Worm (Caenorhabditis elegans) whole organism, young adult: ENCODE results near the gene T25B9.8.

ENCODE experiments used
- B0019.2 ChIP-seq: fragments of 200-800 bp; sonication (Bioruptor generic); conservative IDR thresholded peaks from 2 replicates; pipeline ENCODE4 v1.3.6; 2022; ENCODE audit warnings: missing genetic modification reagents, missing genetic modification characterization, missing compliant biosample characterization
- B0261.1 ChIP-seq: sonication (generic microtip); optimal IDR thresholded peaks from 2 replicates; lab custom pipeline; 2016; ENCODE audit warnings: mild to moderate bottlenecking, missing genetic modification characterization, moderate library complexity, missing compliant biosample characterization
- F10E7.11 ChIP-seq: sonication (generic microtip); optimal IDR thresholded peaks from 2 replicates; lab custom pipeline; 2017; ENCODE audit warnings: mild to moderate bottlenecking, missing genetic modification characterization, moderate library complexity, missing compliant biosample characterization
- F22D6.2 ChIP-seq: sonication (generic microtip); optimal IDR thresholded peaks from 2 replicates; lab custom pipeline; 2016; ENCODE audit warnings: mild to moderate bottlenecking, missing genetic modification characterization, missing compliant biosample characterization
- F23B12.7 ChIP-seq: sonication (generic microtip); optimal IDR thresholded peaks from 2 replicates; lab custom pipeline; 2017; ENCODE audit warnings: missing genetic modification characterization, mild to moderate bottlenecking, missing compliant biosample characterization, antibody characterized with exemption, moderate library complexity; ENCODE audit not compliant: insufficient read depth
- F33H1.4 ChIP-seq: fragments of 200-800 bp; sonication (Bioruptor generic); IDR thresholded peaks from 2 replicates; pipeline ENCODE4 v1.3.6; 2022; ENCODE audit warnings: missing genetic modification reagents, missing genetic modification characterization, missing compliant biosample characterization
- F37B4.10 ChIP-seq: fragments of 200-800 bp; sonication (Bioruptor generic); IDR thresholded peaks from 2 replicates; pipeline ENCODE4 v1.3.6; 2022; ENCODE audit warnings: missing genetic modification characterization, missing compliant biosample characterization
- T07F8.4 ChIP-seq: sonication (generic microtip); optimal IDR thresholded peaks from 2 replicates; lab custom pipeline; 2016; ENCODE audit warnings: mild to moderate bottlenecking, missing genetic modification characterization, moderate library complexity, missing compliant biosample characterization
- Y53F4B.3 ChIP-seq: fragments of 200-800 bp; sonication (Bioruptor generic); IDR thresholded peaks from 2 replicates; pipeline ENCODE4 v1.3.6; 2022; ENCODE audit warnings: missing genetic modification reagents, missing genetic modification characterization, missing compliant biosample characterization
- Y67H2A.10 ChIP-seq: fragments of 200-800 bp; sonication (Bioruptor generic); conservative IDR thresholded peaks from 2 replicates; pipeline ENCODE4 v1.3.6; 2022; ENCODE audit warnings: missing genetic modification reagents, missing genetic modification characterization, missing compliant biosample characterization
- Y95B8A.8 ChIP-seq: fragments of 200-800 bp; sonication (Bioruptor generic); IDR thresholded peaks from 2 replicates; pipeline ENCODE4 v1.3.6; 2022; ENCODE audit warnings: missing genetic modification reagents, missing genetic modification characterization, missing compliant biosample characterization
- attf-3 ChIP-seq: fragments of 200-800 bp; sonication (Bioruptor generic); conservative IDR thresholded peaks from 2 replicates; pipeline ENCODE4 v1.3.6; 2022; ENCODE audit warnings: missing genetic modification reagents, missing genetic modification characterization, missing compliant biosample characterization
- bed-2 ChIP-seq: fragments of 200-800 bp; sonication (Bioruptor generic); IDR thresholded peaks from 2 replicates; pipeline ENCODE4 v1.3.6; 2022; ENCODE audit warnings: missing genetic modification reagents, missing genetic modification characterization, missing compliant biosample characterization
- cebp-1 ChIP-seq, 2 experiments: fragments of 200-800 bp in 1 of 2; sonication (Bioruptor generic) in 1 of 2; sonication (generic microtip) in 1 of 2; IDR thresholded peaks in 1 of 2; optimal IDR thresholded peaks in 1 of 2; 2 replicates each; pipeline versions ENCODE4 v1.3.6 to Lab custom; 2017 to 2022; ENCODE audit warnings: missing compliant biosample characterization in 2 of 2, missing genetic modification characterization in 2 of 2, mild to moderate bottlenecking in 1 of 2, missing genetic modification reagents in 1 of 2, moderate library complexity in 1 of 2
- cebp-2 ChIP-seq: fragments of 200-800 bp; sonication (Bioruptor generic); IDR thresholded peaks from 2 replicates; pipeline ENCODE4 v1.3.6; 2022; ENCODE audit warnings: missing genetic modification characterization, missing compliant biosample characterization
- ceh-27 ChIP-seq: fragments of 200-800 bp; sonication (Bioruptor generic); optimal IDR thresholded peaks from 2 replicates; lab custom pipeline; 2018; ENCODE audit warnings: mild to moderate bottlenecking, missing genetic modification characterization, moderate library complexity, missing compliant biosample characterization
- ceh-91 ChIP-seq: fragments of 200-800 bp; sonication (Bioruptor generic); IDR thresholded peaks from 2 replicates; pipeline ENCODE4 v1.3.6; 2022; ENCODE audit warnings: missing genetic modification reagents, missing genetic modification characterization, missing compliant biosample characterization
- chd-7 ChIP-seq: sonication (generic microtip); optimal IDR thresholded peaks from 2 replicates; lab custom pipeline; 2016; ENCODE audit warnings: mild to moderate bottlenecking, missing genetic modification characterization, moderate library complexity, missing compliant biosample characterization
- die-1 ChIP-seq: sonication (generic microtip); optimal IDR thresholded peaks from 2 replicates; lab custom pipeline; 2016; ENCODE audit warnings: missing genotype, mild to moderate bottlenecking, missing genetic modification characterization, missing compliant biosample characterization
- dox-1 ChIP-seq: fragments of 200-800 bp; sonication (Bioruptor generic); IDR thresholded peaks from 2 replicates; pipeline ENCODE4 v1.3.6; 2022; ENCODE audit warnings: missing genetic modification reagents, missing genetic modification characterization, missing compliant biosample characterization
- egl-18 ChIP-seq: fragments of 200-800 bp; sonication (Bioruptor generic); IDR thresholded peaks from 2 replicates; pipeline ENCODE4 v1.3.6; 2022; ENCODE audit warnings: missing genetic modification reagents, missing genetic modification characterization, missing compliant biosample characterization
- ets-4 ChIP-seq: fragments of 200-800 bp; sonication (Bioruptor generic); optimal IDR thresholded peaks from 2 replicates; lab custom pipeline; 2018; ENCODE audit warnings: mild to moderate bottlenecking, missing genetic modification characterization, missing compliant biosample characterization
- fkh-3 ChIP-seq: sonication (generic microtip); optimal IDR thresholded peaks from 2 replicates; lab custom pipeline; 2016; ENCODE audit warnings: mild to moderate bottlenecking, missing genetic modification characterization, missing compliant biosample characterization
- him-1 ChIP-seq: sonication (generic microtip); optimal IDR thresholded peaks from 2 replicates; lab custom pipeline; 2016; ENCODE audit warnings: missing genotype, missing genetic modification reagents, missing genetic modification characterization, missing compliant biosample characterization
- hlh-26 ChIP-seq: fragments of 200-800 bp; sonication (Bioruptor generic); conservative IDR thresholded peaks from 2 replicates; pipeline ENCODE4 v1.3.6; 2022; ENCODE audit warnings: missing genetic modification reagents, missing genetic modification characterization, missing compliant biosample characterization
- hmg-1.2 ChIP-seq: fragments of 200-800 bp; sonication (Bioruptor generic); IDR thresholded peaks from 2 replicates; pipeline ENCODE4 v1.3.6; 2022; ENCODE audit warnings: missing genetic modification reagents, missing genetic modification characterization, missing compliant biosample characterization
- hmg-20 ChIP-seq: fragments of 200-800 bp; sonication (Bioruptor generic); IDR thresholded peaks from 2 replicates; pipeline ENCODE4 v1.3.6; 2022; ENCODE audit warnings: missing genetic modification reagents, missing genetic modification characterization, missing compliant biosample characterization
- hrde-1 ChIP-seq: sonication (generic microtip); optimal IDR thresholded peaks from 2 replicates; lab custom pipeline; 2016; ENCODE audit warnings: missing genetic modification characterization, mild to moderate bottlenecking, missing compliant biosample characterization, moderate library complexity, missing genotype, missing genetic modification reagents, borderline replicate concordance
- lsy-27 ChIP-seq: sonication (generic microtip); optimal IDR thresholded peaks from 2 replicates; lab custom pipeline; 2017; ENCODE audit warnings: missing genetic modification characterization, mild to moderate bottlenecking, missing compliant biosample characterization, antibody characterized with exemption, missing genotype, borderline replicate concordance; ENCODE audit not compliant: insufficient read depth
- madf-8 ChIP-seq: fragments of 200-800 bp; sonication (Bioruptor generic); conservative IDR thresholded peaks from 2 replicates; pipeline ENCODE4 v1.3.6; 2022; ENCODE audit warnings: missing genetic modification reagents, missing genetic modification characterization, missing compliant biosample characterization
- mel-28 ChIP-seq: sonication (generic microtip); optimal IDR thresholded peaks from 2 replicates; lab custom pipeline; 2016; ENCODE audit warnings: borderline replicate concordance, mild to moderate bottlenecking, missing genetic modification characterization, missing compliant biosample characterization
- mes-4 ChIP-seq: sonication (generic microtip); optimal IDR thresholded peaks from 2 replicates; lab custom pipeline; 2016; ENCODE audit warnings: missing genotype, missing genetic modification characterization, missing compliant biosample characterization
- nfya-2 ChIP-seq: fragments of 200-800 bp; sonication (Bioruptor generic); IDR thresholded peaks from 2 replicates; pipeline ENCODE4 v1.3.6; 2022; ENCODE audit warnings: missing genetic modification reagents, missing genetic modification characterization, missing compliant biosample characterization
- nhr-120 ChIP-seq: fragments of 200-800 bp; sonication (Bioruptor generic); IDR thresholded peaks from 2 replicates; pipeline ENCODE4 v1.3.6; 2022; ENCODE audit warnings: missing genetic modification characterization, missing compliant biosample characterization
- nhr-27 ChIP-seq: fragments of 200-800 bp; sonication (Bioruptor generic); optimal IDR thresholded peaks from 2 replicates; lab custom pipeline; 2018; ENCODE audit warnings: mild to moderate bottlenecking, missing genetic modification characterization, moderate library complexity, missing compliant biosample characterization
- pha-4 ChIP-seq: fragments of 150-350 bp; sonication (generic microtip); optimal IDR thresholded peaks from 2 replicates; lab custom pipeline; 2014; ENCODE audit warnings: missing biosample characterization, missing genetic modification reagents, missing genetic modification characterization
- rcor-1 ChIP-seq: fragments of 200-800 bp; sonication (Bioruptor generic); IDR thresholded peaks from 2 replicates; pipeline ENCODE4 v1.3.6; 2022; ENCODE audit warnings: missing genetic modification reagents, missing genetic modification characterization, missing compliant biosample characterization
- snpc-1.3 ChIP-seq: sonication (generic microtip); optimal IDR thresholded peaks from 2 replicates; lab custom pipeline; 2017; ENCODE audit warnings: missing genetic modification characterization, mild to moderate bottlenecking, missing compliant biosample characterization, antibody characterized with exemption, moderate library complexity, missing genotype, missing genetic modification reagents; ENCODE audit not compliant: insufficient read depth
- tbp1 ChIP-seq: fragments of 200-800 bp; sonication (Bioruptor generic); optimal IDR thresholded peaks from 2 replicates; lab custom pipeline; 2018; ENCODE audit warnings: mild to moderate bottlenecking, missing genetic modification characterization, missing compliant biosample characterization
- unc-130 ChIP-seq: sonication (generic microtip); optimal IDR thresholded peaks from 2 replicates; lab custom pipeline; 2016; ENCODE audit warnings: missing genetic modification reagents, missing genetic modification characterization, missing compliant biosample characterization
- xnd-1 ChIP-seq: sonication (generic microtip); optimal IDR thresholded peaks from 2 replicates; lab custom pipeline; 2016; ENCODE audit warnings: missing genotype, missing genetic modification reagents, missing genetic modification characterization, missing compliant biosample characterization
- zfh-2 ChIP-seq: fragments of 200-800 bp; sonication (Bioruptor generic); conservative IDR thresholded peaks from 2 replicates; pipeline ENCODE4 v1.3.6; 2022; ENCODE audit warnings: missing genetic modification reagents, missing genetic modification characterization, missing compliant biosample characterization
- ztf-18 ChIP-seq: sonication (generic microtip); optimal IDR thresholded peaks from 2 replicates; lab custom pipeline; 2016; ENCODE audit warnings: missing genotype, mild to moderate bottlenecking, missing genetic modification characterization, missing compliant biosample characterization
- ztf-3 ChIP-seq: fragments of 200-800 bp; sonication (Bioruptor generic); optimal IDR thresholded peaks from 2 replicates; lab custom pipeline; 2018; ENCODE audit warnings: mild to moderate bottlenecking, missing genetic modification characterization, missing compliant biosample characterization
- ztf-6 ChIP-seq: fragments of 200-800 bp; sonication (Bioruptor generic); IDR thresholded peaks from 2 replicates; pipeline ENCODE4 v1.3.6; 2022; ENCODE audit warnings: missing genetic modification reagents, missing genetic modification characterization, missing compliant biosample characterization

T25B9.8 gene

ce11 chrIV:10734527-10735436 is 33.2 kb downstream of the T25B9.8 start, which contains the start of the genes orc-5 and cyb-1 (continued):
- TF ChIP-seq lsy-27 (tag; lab: Kevin White, UChicago) = no peak
- TF ChIP-seq ceh-91 (GFP tag; lab: Robert Waterston, UW) = peak; percentile 65
- no peak for TF ChIP-seq cebp-1 (GFP tag; IDR thresholded peaks at IDR 0.05; lab: Robert Waterston, UW)
- no peak for TF ChIP-seq cebp-1 (tag; optimal IDR thresholded peaks at IDR 0.05; lab: Kevin White, UChicago)
- no peak for TF ChIP-seq mel-28
- no peak for TF ChIP-seq pha-4 (tag; lab: Kevin White, UChicago)
- peak; percentile 72 for TF ChIP-seq madf-8
- TF ChIP-seq T07F8.4 (tag; lab: Kevin White, UChicago) = no peak
- no peak for TF ChIP-seq nhr-120 (GFP tag; lab: Robert Waterston, UW)
- no peak for TF ChIP-seq Y53F4B.3 (GFP tag; lab: Robert Waterston, UW)
- no peak for TF ChIP-seq ceh-27 (GFP tag; lab: Kevin White, UChicago)
- no peak for TF ChIP-seq hmg-20
- no peak for TF ChIP-seq ztf-18 (tag; lab: Kevin White, UChicago)
- TF ChIP-seq ztf-6 (GFP tag; lab: Robert Waterston, UW) = no peak
- TF ChIP-seq F37B4.10 = no peak

ce11 chrIV:10727734-10728133 is 40.3 kb downstream of the T25B9.8 start, which contains the start of gene ZC168.2:
TSS of gene ZC168.2 (plus strand) at chrIV:10728034.
- TF ChIP-seq nhr-27 (no peak), fkh-3 (no peak), hmg-1.2 (no peak), tbp1 (GFP tag; lab: Kevin White, UChicago) (no peak), F33H1.4 (GFP tag; lab: Robert Waterston, UW) (no peak), Y95B8A.8 (GFP tag; lab: Robert Waterston, UW) (no peak), bed-2 (GFP tag; lab: Robert Waterston, UW) (no peak), zfh-2 (GFP tag; lab: Robert Waterston, UW) (no peak), hlh-26 (no peak), hrde-1 (no peak), B0019.2 (no peak), F10E7.11 (no peak), F23B12.7 (tag; lab: Kevin White, UChicago) (no peak), ets-4 (GFP tag; lab: Kevin White, UChicago) (no peak), him-1 (tag; lab: Kevin White, UChicago) (no peak), snpc-1.3 (tag; lab: Kevin White, UChicago) (no peak), nhr-120 (GFP tag; lab: Robert Waterston, UW) (no peak), ztf-3 (GFP tag; lab: Kevin White, UChicago) (no peak), mes-4 (no peak), mel-28 (no peak)
- TF ChIP-seq, all 124 proteins: peak for 0

- TF ChIP-seq dox-1 (GFP tag; lab: Robert Waterston, UW) = no peak
- no peak for TF ChIP-seq cebp-2 (GFP tag; lab: Robert Waterston, UW)
- no peak for TF ChIP-seq F22D6.2 (tag; lab: Kevin White, UChicago)
- TF ChIP-seq Y67H2A.10 (GFP tag; lab: Robert Waterston, UW) = no peak
- no peak for TF ChIP-seq egl-18 (GFP tag; lab: Robert Waterston, UW)
- TF ChIP-seq die-1 (tag; lab: Kevin White, UChicago) = no peak
- no peak for TF ChIP-seq rcor-1 (GFP tag; lab: Robert Waterston, UW)
- TF ChIP-seq xnd-1 = no peak
- TF ChIP-seq chd-7 (tag; lab: Kevin White, UChicago) = no peak
- TF ChIP-seq B0261.1 (tag; lab: Kevin White, UChicago) = no peak
- TF ChIP-seq unc-130 (GFP tag; lab: Kevin White, UChicago) = no peak
- TF ChIP-seq attf-3 (GFP tag; lab: Robert Waterston, UW) = no peak
- TF ChIP-seq nfya-2 (GFP tag; lab: Robert Waterston, UW) = no peak
- no peak for TF ChIP-seq nhr-120 (GFP tag; lab: Robert Waterston, UW)
Observed at ce11 chrIV:10718865-10719264, 49.1 kb downstream of the T25B9.8 start.
